Worm (Caenorhabditis elegans) whole organism, late embryonic: ENCODE results near the gene srv-26.

Experiments used
- K02D7.2 ChIP-seq: sonication (generic microtip); optimal IDR thresholded peaks from 2 replicates; lab custom pipeline; 2017; ENCODE audit warnings: mild to moderate bottlenecking, missing genetic modification characterization, missing compliant biosample characterization
- ama-1 ChIP-seq: fragments of 150-350 bp; optimal IDR thresholded peaks from 2 replicates; lab custom pipeline; 2014
- ceh-24 ChIP-seq: sonication (generic microtip); optimal IDR thresholded peaks from 2 replicates; lab custom pipeline; 2016; ENCODE audit warnings: mild to moderate bottlenecking, missing genetic modification characterization, missing compliant biosample characterization
- fkh-10 ChIP-seq: fragments of 150-350 bp; optimal IDR thresholded peaks from 2 replicates; lab custom pipeline; 2014; ENCODE audit warnings: missing biosample characterization, missing genetic modification reagents, missing genetic modification characterization
- hlh-30 ChIP-seq: sonication (generic microtip); optimal IDR thresholded peaks from 2 replicates; lab custom pipeline; 2017; ENCODE audit warnings: antibody characterized with exemption, missing genetic modification characterization, missing compliant biosample characterization; ENCODE audit not compliant: insufficient read depth
- hlh-6 ChIP-seq: sonication (generic microtip); optimal IDR thresholded peaks from 2 replicates; lab custom pipeline; 2016; ENCODE audit warnings: missing genotype, missing genetic modification characterization, missing compliant biosample characterization
- nhr-11 ChIP-seq: fragments of 150-350 bp; optimal IDR thresholded peaks from 2 replicates; lab custom pipeline; 2014; ENCODE audit warnings: missing biosample characterization, missing genetic modification characterization
- pag-3 ChIP-seq: sonication (generic microtip); optimal IDR thresholded peaks from 2 replicates; lab custom pipeline; 2016; ENCODE audit warnings: missing compliant biosample characterization, missing genetic modification characterization, borderline replicate concordance

- TF ChIP-seq K02D7.2, result no peak
- TF ChIP-seq pag-3 (tag; lab: Kevin White, UChicago), result no peak
- no peak for TF ChIP-seq hlh-6
- TF ChIP-seq nhr-11 (tag; lab: Kevin White, UChicago), result no peak
- no peak for TF ChIP-seq ama-1 (lab: Kevin White, UChicago)
- TF ChIP-seq fkh-10, result no peak
- no peak for TF ChIP-seq ceh-24 (tag; lab: Kevin White, UChicago)
- TF ChIP-seq hlh-30 (tag; lab: Kevin White, UChicago), result no peak
These were observed 35.2 kb downstream of the srv-26 start, which contains the start of gene srv-29 for ce11 chrIV:6266499-6266898.
